Fruit fly (Drosophila melanogaster): ENCODE results near the gene futsch.

futsch gene

DNA sequence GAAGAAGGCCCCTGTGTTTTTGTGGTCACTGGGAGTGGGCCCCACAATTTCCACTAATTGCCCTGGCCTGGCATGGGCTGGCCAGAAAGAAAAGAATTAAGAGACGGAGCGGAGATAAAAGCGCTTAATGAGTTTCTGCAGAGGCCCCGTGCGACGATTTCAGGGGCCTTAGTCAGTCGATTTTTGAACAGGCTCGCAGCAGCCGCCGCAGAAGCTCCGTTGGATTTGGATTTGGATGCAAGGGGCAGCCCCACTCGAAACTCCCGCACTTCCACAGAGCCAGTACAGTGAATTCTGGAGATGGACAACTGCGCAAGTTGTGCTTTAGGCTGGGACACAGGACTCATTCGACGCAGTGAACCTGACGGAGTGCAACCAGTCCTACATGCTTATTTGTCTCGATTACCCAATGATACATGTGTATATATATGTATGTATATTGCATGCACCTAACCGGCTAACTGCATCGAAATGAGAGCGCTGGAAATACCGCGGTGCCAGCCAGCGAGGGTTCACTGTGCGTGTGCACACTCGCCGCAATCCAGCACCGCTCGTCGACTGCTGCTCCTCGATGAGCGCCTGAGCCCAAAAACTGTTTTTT, 10.3 kb upstream of the futsch start (continued):
- TF ChIP-seq Hr78 (GFP tag; optimal IDR thresholded peaks at IDR 0.05) (no peak), jumu (GFP tag; optimal IDR thresholded peaks at IDR 0.05) (peak; percentile 11), lov (optimal IDR thresholded peaks at IDR 0.05) (no peak), lov (GFP tag; IDR thresholded peaks at IDR 0.05) (0 out of 3 replicates have a peak, but pooled peaks have one; percentile 47), CG10959 (GFP tag; IDR thresholded peaks at IDR 0.05) (no peak), CG4424 (GFP tag; optimal IDR thresholded peaks at IDR 0.05) (peak; percentile 37), ap (GFP tag; IDR thresholded peaks at IDR 0.05) (peak; percentile 31; the same call in 1 of the 2 replicates), sc (optimal IDR thresholded peaks at IDR 0.05) (no peak), sc (GFP tag; optimal IDR thresholded peaks at IDR 0.05) (no peak), CG11723 (GFP tag; optimal IDR thresholded peaks at IDR 0.05) (no peak), CG9215 (GFP tag; IDR thresholded peaks at IDR 0.05) (peak; percentile 74), CG13296 (GFP tag; optimal IDR thresholded peaks at IDR 0.05) (peak; percentile 44), CG18262 (tag; optimal IDR thresholded peaks at IDR 0.05) (peak; percentile 51), Aef1 (GFP tag; IDR thresholded peaks at IDR 0.05) (peak; percentile 56; the same call in 2 of the 3 replicates), zfh2 (GFP tag; optimal IDR thresholded peaks at IDR 0.05) (peak; percentile 38), CG10462 (GFP tag; optimal IDR thresholded peaks at IDR 0.05) (peak; percentile 6), CG10366 (GFP tag; IDR thresholded peaks at IDR 0.05) (peak; percentile 55), Lim3 (GFP tag; IDR thresholded peaks at IDR 0.05) (peak; percentile 25; the same call in 1 of the 2 replicates), CG18764 (GFP tag; optimal IDR thresholded peaks at IDR 0.05) (peak; percentile 8), NFAT (GFP tag; IDR thresholded peaks at IDR 0.05) (peak; percentile 53), ssp (GFP tag; IDR thresholded peaks at IDR 0.05) (peak; percentile 58; the same call in 1 of the 2 replicates), pfk (GFP tag; optimal IDR thresholded peaks at IDR 0.05) (no peak), hb (GFP tag; IDR thresholded peaks at IDR 0.05; ENCODE audit: partially characterized antibody) (no peak), ranshi (GFP tag; IDR thresholded peaks at IDR 0.05) (peak; percentile 64; the same call in 1 of the 2 replicates), CG31441 (GFP tag; IDR thresholded peaks at IDR 0.05) (peak; percentile 35; the same call in 1 of the 2 replicates), abd-A (tag; optimal IDR thresholded peaks at IDR 0.05) (peak; percentile 81), CG34422 (GFP tag; IDR thresholded peaks at IDR 0.05) (peak; percentile 53; the same call in 1 of the 3 replicates), Dip3 (GFP tag; optimal IDR thresholded peaks at IDR 0.05) (peak; percentile 53), CG14441 (GFP tag; IDR thresholded peaks at IDR 0.05) (peak; percentile 70), CG14965 (GFP tag; optimal IDR thresholded peaks at IDR 0.05; ENCODE audit: borderline replicate concordance) (no peak), grn (GFP tag; optimal IDR thresholded peaks at IDR 0.05) (no peak), zf30C (GFP tag; optimal IDR thresholded peaks at IDR 0.05) (no peak), B-H1 (GFP tag; IDR thresholded peaks at IDR 0.05) (no peak; the same call in 2 of the 3 replicates), CG7839 (tag; optimal IDR thresholded peaks at IDR 0.05) (peak; percentile 71), CG9437 (GFP tag; optimal IDR thresholded peaks at IDR 0.05) (peak; percentile 31), dmrt11E (tag; optimal IDR thresholded peaks at IDR 0.05) (peak; percentile 47), Atf-2 (GFP tag; optimal IDR thresholded peaks at IDR 0.05) (peak; percentile 40), cato (GFP tag; optimal IDR thresholded peaks at IDR 0.05; ENCODE audit: borderline replicate concordance) (no peak), row (GFP tag; IDR thresholded peaks at IDR 0.05) (peak; percentile 96), CG17912 (GFP tag; optimal IDR thresholded peaks at IDR 0.05) (no peak), gsb-n (tag; optimal IDR thresholded peaks at IDR 0.05) (peak; percentile 40), E2f2 (GFP tag; IDR thresholded peaks at IDR 0.05) (peak; percentile 45; the same call in 1 of the 2 replicates), dpn (GFP tag; optimal IDR thresholded peaks at IDR 0.05) (peak; percentile 61 to 67), Sox102F (GFP tag; optimal IDR thresholded peaks at IDR 0.05) (peak; percentile 66), Myb (GFP tag; optimal IDR thresholded peaks at IDR 0.05) (peak; percentile 26), CG1529 (GFP tag; optimal IDR thresholded peaks at IDR 0.05) (peak; percentile 28), chif (GFP tag; optimal IDR thresholded peaks at IDR 0.05) (peak; percentile 11 to 72), Doc2 (GFP tag; IDR thresholded peaks at IDR 0.05) (no peak), CG43689 (GFP tag; IDR thresholded peaks at IDR 0.05) (peak; percentile 44; the same call in 1 of the 2 replicates), croc (GFP tag; conservative IDR thresholded peaks at IDR 0.05) (peak; percentile 57), Rfx (GFP tag; IDR thresholded peaks at IDR 0.05) (peak; percentile 78)

All from whole organism, embryonic.